Fruit fly (Drosophila melanogaster): ENCODE measurements around the gene CG14780.

The CG14780 gene

DNA sequence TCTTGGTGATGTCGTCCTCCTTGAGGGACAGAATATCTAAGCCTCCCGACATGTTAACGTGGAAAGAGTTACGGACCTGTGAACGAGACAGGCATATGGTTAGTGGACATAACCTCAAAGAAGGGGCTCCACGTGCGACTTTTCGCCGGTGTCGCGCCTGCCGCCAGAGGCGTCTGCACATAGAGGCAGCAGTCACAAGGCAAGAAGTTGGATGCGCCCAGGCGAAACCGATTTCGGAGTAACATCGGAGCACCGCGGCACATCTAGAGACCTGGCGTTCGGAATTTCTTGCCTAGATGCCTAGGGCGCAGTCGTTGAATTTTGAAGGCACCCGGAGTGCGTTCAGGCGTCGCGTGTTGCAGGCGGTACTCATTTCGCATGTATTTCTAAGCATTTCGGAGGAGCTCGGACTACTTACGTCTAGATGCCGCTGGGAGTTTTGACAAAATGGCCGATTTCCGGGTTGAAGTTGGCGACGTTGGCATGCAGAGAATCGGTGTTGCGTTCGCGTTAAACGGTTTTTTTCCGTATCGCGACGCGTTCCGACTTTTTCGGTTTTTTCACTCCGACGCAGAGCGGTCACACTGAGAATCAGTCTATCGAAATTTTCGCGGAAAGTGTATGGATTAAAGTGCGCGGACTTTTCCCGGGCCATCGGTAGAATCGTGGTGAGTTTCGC, 10.7 kb downstream of the CG14780 start, which contains the start of the genes sta and inc (continued):
- TF ChIP-seq GATAe (GFP tag; conservative IDR thresholded peaks at IDR 0.05): no peak
- peak; percentile 64 for TF ChIP-seq kni (GFP tag; optimal IDR thresholded peaks at IDR 0.05)
- no peak for TF ChIP-seq CG11696 (GFP tag; IDR thresholded peaks at IDR 0.05)
- TF ChIP-seq Ptx1 (GFP tag; IDR thresholded peaks at IDR 0.05): no peak
- TF ChIP-seq Dref (GFP tag; IDR thresholded peaks at IDR 0.05): peak; percentile 72
- TF ChIP-seq pan (optimal IDR thresholded peaks at IDR 0.05): no peak
- TF ChIP-seq pan (GFP tag; optimal IDR thresholded peaks at IDR 0.05 in 1 of 2, IDR thresholded peaks at IDR 0.05 in 1 of 2): peak in 1 of 2 experiments; percentile 42
- TF ChIP-seq prd (optimal IDR thresholded peaks at IDR 0.05): no peak
- TF ChIP-seq prd (GFP tag; IDR thresholded peaks at IDR 0.05): 0 out of 3 replicates have a peak, but pooled peaks have one; percentile 40
- TF ChIP-seq Doc2 (GFP tag; IDR thresholded peaks at IDR 0.05): no peak
- peak; percentile 61; the same call in 2 of the 3 replicates for TF ChIP-seq CG6791 (GFP tag; IDR thresholded peaks at IDR 0.05; ENCODE audit: partially characterized antibody)
- TF ChIP-seq zen (tag; optimal IDR thresholded peaks at IDR 0.05): peak; percentile 31
- peak; percentile 75 for TF ChIP-seq CG6854 (GFP tag; optimal IDR thresholded peaks at IDR 0.05)
- TF ChIP-seq CG8290 (GFP tag; optimal IDR thresholded peaks at IDR 0.05): peak; percentile 34
- TF ChIP-seq CG8290 (tag; optimal IDR thresholded peaks at IDR 0.05): peak in 1 of 2 experiments; percentile 91
- peak; percentile 53 for TF ChIP-seq Hr51 (GFP tag; optimal IDR thresholded peaks at IDR 0.05)
- peak; percentile 86 for TF ChIP-seq CG6765 (GFP tag; optimal IDR thresholded peaks at IDR 0.05)
- TF ChIP-seq gfzf (GFP tag; optimal IDR thresholded peaks at IDR 0.05): peak; percentile 98
- no peak for TF ChIP-seq CG8765 (GFP tag; IDR thresholded peaks at IDR 0.05)
- peak; percentile 74 for TF ChIP-seq CG42726 (GFP tag; IDR thresholded peaks at IDR 0.05; ENCODE audit: partially characterized antibody)
- peak in 1 of 2 experiments; percentile 59 for TF ChIP-seq insv (GFP tag; optimal IDR thresholded peaks at IDR 0.05)
- peak; percentile 73 for TF ChIP-seq scrt (GFP tag; optimal IDR thresholded peaks at IDR 0.05)
- peak; percentile 63 for TF ChIP-seq CG18262 (tag; optimal IDR thresholded peaks at IDR 0.05)
- no peak for TF ChIP-seq corto (GFP tag; optimal IDR thresholded peaks at IDR 0.05)
- no peak for TF ChIP-seq CG17612 (GFP tag; IDR thresholded peaks at IDR 0.05)
- TF ChIP-seq cas (GFP tag; IDR thresholded peaks at IDR 0.05): no peak
- no peak for TF ChIP-seq NK7.1 (GFP tag; optimal IDR thresholded peaks at IDR 0.05)
- TF ChIP-seq CG15011 (GFP tag; optimal IDR thresholded peaks at IDR 0.05): no peak
- TF ChIP-seq trem (tag; optimal IDR thresholded peaks at IDR 0.05): peak; percentile 81
- TF ChIP-seq Sry-β (GFP tag; optimal IDR thresholded peaks at IDR 0.05): peak; percentile 11
- no peak for TF ChIP-seq stc (GFP tag; IDR thresholded peaks at IDR 0.05)
- TF ChIP-seq knrl (GFP tag; IDR thresholded peaks at IDR 0.05; ENCODE audit: partially characterized antibody): peak; percentile 65
- TF ChIP-seq disco-r (GFP tag; optimal IDR thresholded peaks at IDR 0.05): no peak
- TF ChIP-seq Lpt (GFP tag; optimal IDR thresholded peaks at IDR 0.05): no peak
- peak; percentile 73 for TF ChIP-seq CG31365 (tag; optimal IDR thresholded peaks at IDR 0.05)
- TF ChIP-seq h (optimal IDR thresholded peaks at IDR 0.05): no peak
- TF ChIP-seq cato (GFP tag; optimal IDR thresholded peaks at IDR 0.05; ENCODE audit: borderline replicate concordance): no peak
- peak; percentile 55 for TF ChIP-seq sqz (GFP tag; optimal IDR thresholded peaks at IDR 0.05)
- TF ChIP-seq CG1647 (GFP tag; optimal IDR thresholded peaks at IDR 0.05): peak; percentile 35
- TF ChIP-seq nerfin-2 (GFP tag; IDR thresholded peaks at IDR 0.05; ENCODE audit: partially characterized antibody): no peak
- TF ChIP-seq CG8089 (GFP tag; optimal IDR thresholded peaks at IDR 0.05): peak; percentile 45
- TF ChIP-seq MTF-1 (GFP tag; optimal IDR thresholded peaks at IDR 0.05; ENCODE audit: borderline replicate concordance): peak; percentile 86
- peak; percentile 36 for TF ChIP-seq CG18764 (GFP tag; optimal IDR thresholded peaks at IDR 0.05)
- TF ChIP-seq tio (GFP tag; optimal IDR thresholded peaks at IDR 0.05): no peak
- peak; percentile 38 for TF ChIP-seq CG18011 (GFP tag; optimal IDR thresholded peaks at IDR 0.05)
- TF ChIP-seq Sin3A (optimal IDR thresholded peaks at IDR 0.05): peak; percentile 39
- TF ChIP-seq CG6683 (GFP tag; optimal IDR thresholded peaks at IDR 0.05): peak; percentile 56
- peak; percentile 53 for TF ChIP-seq CG1792 (GFP tag; optimal IDR thresholded peaks at IDR 0.05)
- TF ChIP-seq CG17328 (GFP tag; IDR thresholded peaks at IDR 0.05): peak; percentile 51; the same call in 1 of the 2 replicates
- TF ChIP-seq Poxn (GFP tag; IDR thresholded peaks at IDR 0.05): no peak

Data from whole organism, embryonic.